Worm (Caenorhabditis elegans): ENCODE measurements around the gene T23B5.4.
A peak's percentile ranks its signal among the peaks of the same experiment; 100 is the strongest.

T23B5.4 gene

DNA sequence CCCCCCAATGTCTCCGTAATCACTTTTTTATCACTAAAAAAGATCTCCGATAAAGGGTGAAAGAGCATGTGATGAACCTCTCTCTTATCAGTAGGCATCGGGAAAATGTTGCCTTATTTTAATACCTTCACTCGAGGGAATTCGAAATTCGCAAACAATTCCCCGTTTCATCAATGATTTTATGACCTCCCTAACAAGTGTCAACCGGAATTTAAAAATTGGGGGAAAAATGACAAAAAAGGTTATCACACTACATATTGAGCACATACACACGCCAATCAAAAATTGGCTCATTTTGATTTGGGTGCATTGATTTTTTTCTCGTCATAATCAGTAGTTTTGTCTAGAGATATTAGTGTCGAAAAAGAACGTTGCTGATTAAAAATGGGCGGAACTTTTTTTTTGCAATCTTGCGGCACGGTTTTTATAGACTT lies 14.9 kb downstream of the T23B5.4 start (continued):
- TF ChIP-seq daf-19 (GFP tag; conservative IDR thresholded peaks at IDR 0.05) (no peak), ceh-28 (tag; optimal IDR thresholded peaks at IDR 0.05) (no peak), T20F7.1 (GFP tag; optimal IDR thresholded peaks at IDR 0.05) (peak; percentile 78), lin-15B (tag; optimal IDR thresholded peaks at IDR 0.05) (no peak), snpc-1.2 (GFP tag; IDR thresholded peaks at IDR 0.05) (no peak), nhr-41 (GFP tag; IDR thresholded peaks at IDR 0.05) (peak; percentile 99), set-16 (GFP tag; IDR thresholded peaks at IDR 0.05) (no peak), ztf-7 (tag; optimal IDR thresholded peaks at IDR 0.05) (no peak), mdl-1 (tag; optimal IDR thresholded peaks at IDR 0.05) (peak in 1 of 2 experiments; percentile 50), hlh-30 (tag; optimal IDR thresholded peaks at IDR 0.05; ENCODE audit: insufficient read depth) (peak; percentile 54), hlh-11 (tag; optimal IDR thresholded peaks at IDR 0.05) (peak; percentile 88), nhr-102 (tag; optimal IDR thresholded peaks at IDR 0.05) (peak; percentile 76), lin-1 (GFP tag; IDR thresholded peaks at IDR 0.05) (peak; percentile 81), mes-2 (tag; optimal IDR thresholded peaks at IDR 0.05; ENCODE audit: poor library complexity, severe bottlenecking) (peak; percentile 40), lim-7 (GFP tag; IDR thresholded peaks at IDR 0.05) (no peak), fos-1 (tag; optimal IDR thresholded peaks at IDR 0.05) (no peak), nhr-76 (tag; optimal IDR thresholded peaks at IDR 0.05) (no peak), T26A8.4 (GFP tag; IDR thresholded peaks at IDR 0.05) (no peak), nhr-48 (tag; optimal IDR thresholded peaks at IDR 0.05) (peak; percentile 90), unc-130 (GFP tag; optimal IDR thresholded peaks at IDR 0.05) (no peak)

DNA sequence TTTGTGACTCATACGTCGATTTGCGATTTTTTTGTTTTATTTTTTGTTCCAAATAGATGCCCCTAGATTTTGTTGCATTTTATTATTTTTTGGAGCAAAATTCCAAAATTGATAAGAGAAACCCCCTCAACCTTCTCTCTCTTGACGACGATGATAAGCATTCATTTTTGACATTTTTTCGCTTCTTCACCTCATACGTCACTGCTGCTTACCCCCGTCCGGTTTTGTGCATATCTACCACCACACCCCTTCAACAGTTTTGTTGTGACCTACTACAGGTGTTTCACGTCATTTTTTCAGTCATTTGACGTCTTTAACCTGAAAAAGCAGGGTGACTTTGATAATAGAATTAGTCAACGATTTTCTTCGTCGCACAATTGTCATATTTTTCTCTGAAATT lies 24.1 kb downstream of the T23B5.4 start:
- TF ChIP-seq F44E2.7 (GFP tag; IDR thresholded peaks at IDR 0.05) (no peak), F10B5.3 (tag; optimal IDR thresholded peaks at IDR 0.05) (no peak), D1046.2 (GFP tag; IDR thresholded peaks at IDR 0.05) (no peak), dmd-6 (GFP tag; IDR thresholded peaks at IDR 0.05) (peak; percentile 78), nhr-11 (tag; optimal IDR thresholded peaks at IDR 0.05) (no peak), pha-4 (GFP tag; IDR thresholded peaks at IDR 0.05) (0 out of 2 replicates have a peak, but pooled peaks have one; percentile 12), pha-4 (tag; optimal IDR thresholded peaks at IDR 0.05) (no peak), daf-8 (GFP tag; IDR thresholded peaks at IDR 0.05) (no peak), hlh-11 (tag; optimal IDR thresholded peaks at IDR 0.05) (peak; percentile 62), daf-16 (GFP tag; optimal IDR thresholded peaks at IDR 0.05) (no peak), daf-16 (tag; optimal IDR thresholded peaks at IDR 0.05) (peak; percentile 50), aly-2 (tag; optimal IDR thresholded peaks at IDR 0.05) (no peak), Y105C5A.15 (GFP tag; IDR thresholded peaks at IDR 0.05) (no peak), ceh-32 (tag; optimal IDR thresholded peaks at IDR 0.05; ENCODE audit: poor library complexity) (no peak), ceh-62 (tag; optimal IDR thresholded peaks at IDR 0.05) (no peak), F26F4.8 (GFP tag; conservative IDR thresholded peaks at IDR 0.05) (no peak), unc-62 (GFP tag; optimal IDR thresholded peaks at IDR 0.05 in 1 of 2) (peak in 1 of 2 experiments; percentile 82), unc-62 (tag; optimal IDR thresholded peaks at IDR 0.05) (no peak), fos-1 (tag; optimal IDR thresholded peaks at IDR 0.05) (no peak), lin-38 (GFP tag; IDR thresholded peaks at IDR 0.05) (no peak), jun-1 (tag; optimal IDR thresholded peaks at IDR 0.05) (no peak), nhr-6 (tag; optimal IDR thresholded peaks at IDR 0.05) (no peak), ceh-28 (tag; optimal IDR thresholded peaks at IDR 0.05) (no peak), set-16 (GFP tag; IDR thresholded peaks at IDR 0.05) (no peak), mxl-3 (GFP tag; optimal IDR thresholded peaks at IDR 0.05) (no peak), ama-1 (optimal IDR thresholded peaks at IDR 0.05) (no peak), php-3 (GFP tag; IDR thresholded peaks at IDR 0.05) (0 out of 2 replicates have a peak, but pooled peaks have one; percentile 39), nhr-25 (tag; optimal IDR thresholded peaks at IDR 0.05; ENCODE audit: borderline replicate concordance, insufficient read depth) (no peak), nhr-102 (tag; optimal IDR thresholded peaks at IDR 0.05) (peak; percentile 11), dve-1 (tag; optimal IDR thresholded peaks at IDR 0.05; ENCODE audit: insufficient read depth) (peak; percentile 6), nhr-77 (tag; optimal IDR thresholded peaks at IDR 0.05) (peak; percentile 55), nhr-28 (tag; optimal IDR thresholded peaks at IDR 0.05) (peak; percentile 38), R02D3.7 (tag; optimal IDR thresholded peaks at IDR 0.05) (no peak), daf-19 (GFP tag; conservative IDR thresholded peaks at IDR 0.05) (no peak), zfp-2 (tag; optimal IDR thresholded peaks at IDR 0.05) (no peak), sdz-12 (GFP tag; optimal IDR thresholded peaks at IDR 0.05) (no peak), nhr-41 (GFP tag; IDR thresholded peaks at IDR 0.05) (no peak; the same call in 1 of the 2 replicates), zag-1 (tag; optimal IDR thresholded peaks at IDR 0.05) (no peak)

Data from whole organism, L4 larva.